Worm (Caenorhabditis elegans) whole organism, L1 larva: ENCODE data around the gene F18E2.15.

Experiments used
- F16B12.6 ChIP-seq: fragments of 150-350 bp; optimal IDR thresholded peaks from 2 replicates; lab custom pipeline; 2014; ENCODE audit warnings: missing biosample characterization, missing genetic modification characterization
- blmp-1 ChIP-seq: fragments of 150-350 bp; optimal IDR thresholded peaks from 2 replicates; lab custom pipeline; 2014; ENCODE audit warnings: missing biosample characterization, missing genetic modification characterization
- dsc-1 ChIP-seq: sonication (generic microtip); optimal IDR thresholded peaks from 2 replicates; lab custom pipeline; 2016; ENCODE audit warnings: mild to moderate bottlenecking, missing genetic modification characterization, missing compliant biosample characterization
- efl-1 ChIP-seq, 4 experiments: fragments of 150-350 bp; optimal IDR thresholded peaks in 3 of 4; peaks in 1 of 4; 1 replicate in 1 of 4; 2 replicates in 3 of 4; lab custom pipeline; 2014; ENCODE audit warnings: missing biosample characterization in 2 of 4, missing genetic modification characterization in 2 of 4, missing genetic modification reagents in 2 of 4
- elt-3 ChIP-seq, 6 experiments: fragments of 150-350 bp in 1 of 6; sonication (generic microtip); optimal IDR thresholded peaks; 2 replicates each; lab custom pipeline; 2017 to 2018; ENCODE audit warnings: missing biosample characterization in 6 of 6, missing genetic modification characterization in 6 of 6, inconsistent platforms in 1 of 6
- fkh-4 ChIP-seq: sonication (generic microtip); optimal IDR thresholded peaks from 2 replicates; lab custom pipeline; 2016; ENCODE audit warnings: missing compliant biosample characterization, missing genetic modification characterization, borderline replicate concordance
- grh-1 ChIP-seq: fragments of 200-800 bp; sonication (Bioruptor generic); IDR thresholded peaks from 2 replicates; pipeline ENCODE4 v1.3.6; 2022; ENCODE audit warnings: missing genetic modification reagents, missing genetic modification characterization, missing compliant biosample characterization
- hlh-17 ChIP-seq: fragments of 200-800 bp; sonication (Bioruptor generic); optimal IDR thresholded peaks from 2 replicates; lab custom pipeline; 2018; ENCODE audit warnings: missing genetic modification characterization, mild to moderate bottlenecking, missing compliant biosample characterization, moderate library complexity, borderline replicate concordance
- lin-13 ChIP-seq: fragments of 150-350 bp; optimal IDR thresholded peaks from 2 replicates; lab custom pipeline; 2014; ENCODE audit warnings: missing biosample characterization, missing genetic modification reagents, missing genetic modification characterization
- lir-3 ChIP-seq: sonication (generic microtip); optimal IDR thresholded peaks from 2 replicates; lab custom pipeline; 2016; ENCODE audit warnings: mild to moderate bottlenecking, missing genetic modification characterization, moderate library complexity, missing compliant biosample characterization; ENCODE audit not compliant: poor library complexity
- lsy-2 ChIP-seq, 2 experiments: fragments of 150-350 bp; optimal IDR thresholded peaks; 2 replicates each; lab custom pipeline; 2014; ENCODE audit warnings: missing biosample characterization in 2 of 2, missing genetic modification characterization in 2 of 2
- mep-1 ChIP-seq: fragments of 150-350 bp; optimal IDR thresholded peaks from 2 replicates; lab custom pipeline; 2014; ENCODE audit warnings: missing biosample characterization, missing genetic modification characterization
- nhr-11 ChIP-seq: fragments of 150-350 bp; optimal IDR thresholded peaks from 2 replicates; lab custom pipeline; 2014; ENCODE audit warnings: missing biosample characterization, missing genetic modification characterization
- nhr-12 ChIP-seq: sonication (generic microtip); optimal IDR thresholded peaks from 2 replicates; lab custom pipeline; 2017; ENCODE audit warnings: missing biosample characterization, missing genetic modification characterization
- nhr-77 ChIP-seq: fragments of 150-350 bp; optimal IDR thresholded peaks from 2 replicates; lab custom pipeline; 2014; ENCODE audit warnings: missing biosample characterization, missing genetic modification characterization
- nhr-84 ChIP-seq: sonication (generic microtip); optimal IDR thresholded peaks from 2 replicates; lab custom pipeline; 2017; ENCODE audit warnings: missing biosample characterization, missing genetic modification characterization
- nhr-85 ChIP-seq: sonication (generic microtip); peaks from one replicate; lab custom pipeline; 2016; ENCODE audit warnings: missing genetic modification characterization, inconsistent platforms, missing compliant biosample characterization
- nhr-90 ChIP-seq: sonication (generic microtip); optimal IDR thresholded peaks from 2 replicates; lab custom pipeline; 2016; ENCODE audit warnings: mild to moderate bottlenecking, missing genetic modification characterization, missing compliant biosample characterization; ENCODE audit not compliant: poor library complexity
- pax-3 ChIP-seq: fragments of 200-800 bp; sonication (Bioruptor generic); optimal IDR thresholded peaks from 2 replicates; lab custom pipeline; 2018; ENCODE audit warnings: mild to moderate bottlenecking, missing genetic modification characterization, moderate library complexity, missing compliant biosample characterization
- pqm-1 ChIP-seq: sonication (generic microtip); optimal IDR thresholded peaks from 3 replicates; lab custom pipeline; 2017; ENCODE audit warnings: missing biosample characterization, missing genetic modification characterization
- skn-1 ChIP-seq: fragments of 150-350 bp; optimal IDR thresholded peaks from 2 replicates; lab custom pipeline; 2014; ENCODE audit warnings: missing biosample characterization, missing genetic modification characterization
- snu-23 ChIP-seq: sonication (generic microtip); optimal IDR thresholded peaks from 2 replicates; lab custom pipeline; 2016; ENCODE audit warnings: missing genetic modification characterization, missing compliant biosample characterization
- sptf-1 ChIP-seq: fragments of 150-350 bp; optimal IDR thresholded peaks from 2 replicates; lab custom pipeline; 2014; ENCODE audit warnings: missing biosample characterization, missing genetic modification characterization
- unc-62 ChIP-seq: fragments of 150-350 bp; optimal IDR thresholded peaks from 2 replicates; lab custom pipeline; 2014; ENCODE audit warnings: missing biosample characterization, missing genetic modification reagents, missing genetic modification characterization
- unc-86 ChIP-seq: sonication (generic microtip); optimal IDR thresholded peaks from 2 replicates; lab custom pipeline; 2016; ENCODE audit warnings: missing genetic modification characterization, missing compliant biosample characterization
- vab-15 ChIP-seq: sonication (generic microtip); optimal IDR thresholded peaks from 2 replicates; lab custom pipeline; 2017; ENCODE audit warnings: missing genotype, mild to moderate bottlenecking, missing genetic modification characterization, missing compliant biosample characterization
- xbp-1 ChIP-seq: sonication (generic microtip); optimal IDR thresholded peaks from 2 replicates; lab custom pipeline; 2016; ENCODE audit warnings: missing genetic modification characterization, missing compliant biosample characterization
- zip-4 ChIP-seq: fragments of 200-800 bp; sonication (Bioruptor generic); optimal IDR thresholded peaks from 2 replicates; lab custom pipeline; 2018; ENCODE audit warnings: mild to moderate bottlenecking, missing genetic modification characterization, moderate library complexity, missing compliant biosample characterization
- ztf-11 ChIP-seq, 2 experiments: sonication (generic microtip); optimal IDR thresholded peaks; 2 replicates each; lab custom pipeline; 2016 to 2017; ENCODE audit warnings: missing genetic modification characterization in 2 of 2, missing biosample characterization in 1 of 2, missing compliant biosample characterization in 1 of 2

Gene F18E2.15

DNA sequence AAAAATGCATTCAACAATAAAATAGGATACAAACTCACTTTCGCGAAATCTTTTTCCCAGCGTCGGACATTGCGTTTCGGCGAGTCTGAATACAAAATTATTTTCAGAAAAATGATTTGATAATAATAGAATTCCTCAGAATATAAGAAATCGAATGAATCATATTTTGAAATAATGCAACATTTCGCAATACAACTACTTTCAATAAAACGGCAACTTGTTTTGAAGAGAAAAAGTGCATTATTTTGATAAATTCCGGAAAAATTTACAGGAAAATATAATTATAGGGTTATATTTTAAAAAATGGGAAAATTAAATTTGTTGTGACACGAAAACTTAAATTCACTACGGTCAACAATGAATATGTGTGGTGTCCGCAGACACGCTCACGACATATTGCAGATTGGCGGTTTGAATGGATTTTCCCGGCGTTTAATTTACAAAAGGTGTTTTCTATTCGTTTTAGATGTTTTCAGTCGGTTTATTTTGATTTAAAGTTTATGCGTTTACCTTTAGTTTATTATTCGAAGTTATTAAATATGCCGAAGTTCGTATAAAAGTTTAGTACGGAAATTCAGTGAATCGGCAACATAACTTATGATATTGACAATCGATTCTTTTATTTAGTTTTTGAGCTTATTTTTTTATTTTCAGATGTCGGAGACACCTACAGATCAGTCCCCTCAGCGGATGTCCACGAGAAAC lies 2.6 kb upstream of the F18E2.15 start, which contains the start of the genes abcf-1 and scc-3 (continued):
- no peak for TF ChIP-seq snu-23 (GFP tag; lab: Kevin White, UChicago)
- no peak for TF ChIP-seq unc-62 (GFP tag; lab: Kevin White, UChicago)
- TF ChIP-seq nhr-84 = no peak
- peak; percentile 86 to 98 for TF ChIP-seq lsy-2 (tag; optimal IDR thresholded peaks at IDR 0.05; lab: Kevin White, UChicago)
- TF ChIP-seq skn-1 (tag; lab: Kevin White, UChicago) = peak; percentile 51
- no peak for TF ChIP-seq lir-3 (tag; lab: Kevin White, UChicago)
- TF ChIP-seq F16B12.6 = peak; percentile 84

DNA sequence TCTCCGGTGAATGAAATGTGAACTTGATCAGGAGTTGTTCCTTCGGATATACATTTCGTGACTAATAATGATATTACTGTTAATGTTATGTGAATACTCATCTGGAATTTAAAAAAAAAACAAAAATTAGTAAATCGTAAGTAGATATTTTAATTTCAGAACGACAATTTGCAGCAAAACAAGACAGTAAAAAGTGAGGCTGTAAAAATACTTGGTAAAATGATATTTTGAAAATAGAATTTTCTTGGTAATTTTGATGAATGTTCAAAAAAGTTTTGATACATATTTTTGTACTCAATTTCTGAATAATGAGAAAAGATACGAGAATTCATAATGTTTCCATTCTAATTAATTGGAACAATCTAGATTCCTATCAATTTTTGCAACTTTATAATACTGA lies 1.2 kb downstream of the F18E2.15 start, which contains the start of gene papl-1:
TSS of gene papl-1 (minus strand) at position 101 of the 400 bp plus-strand sequence.
- TF ChIP-seq dsc-1 (no peak), efl-1 (optimal IDR thresholded peaks at IDR 0.05; lab: Kevin White, UChicago) (no peak), efl-1 (GFP tag; optimal IDR thresholded peaks at IDR 0.05 in 1 of 2; lab: Kevin White, UChicago) (no peak), nhr-11 (tag; lab: Kevin White, UChicago) (no peak), ztf-11 (tag; optimal IDR thresholded peaks at IDR 0.05; lab: Kevin White, UChicago) (no peak), pax-3 (tag; lab: Kevin White, UChicago) (no peak), nhr-90 (tag; lab: Kevin White, UChicago) (no peak)

DNA sequence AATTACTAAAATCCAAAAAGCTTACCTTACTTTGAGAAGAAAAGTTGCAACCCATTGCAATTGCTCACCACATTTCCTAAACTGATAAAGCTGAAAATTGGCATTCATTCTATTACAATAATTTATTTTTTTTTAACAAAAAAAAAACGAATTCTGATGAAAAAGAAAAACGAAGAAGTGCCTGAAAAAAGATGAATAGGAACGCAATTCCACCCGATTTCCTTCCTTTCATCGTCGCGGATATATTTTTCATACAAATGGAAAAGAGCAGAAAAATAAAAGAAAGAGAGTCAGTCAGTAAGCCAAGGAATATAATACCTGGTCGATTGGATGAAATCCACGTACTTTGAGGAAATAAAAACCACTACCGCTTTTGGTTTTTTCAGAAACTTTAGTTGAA lies 6.0 kb downstream of the F18E2.15 start, which contains the start of gene gpa-13:
TSS of gene gpa-13 (minus strand) at position 101 of the 400 bp plus-strand sequence.
- TF ChIP-seq mep-1 (tag; lab: Kevin White, UChicago) (no peak), nhr-11 (tag; lab: Kevin White, UChicago) (no peak), zip-4 (no peak), nhr-77 (tag; lab: Kevin White, UChicago) (no peak), pqm-1 (tag; lab: Kevin White, UChicago) (no peak), grh-1 (GFP tag; lab: Robert Waterston, UW) (no peak), hlh-17 (GFP tag; lab: Kevin White, UChicago) (no peak), efl-1 (optimal IDR thresholded peaks at IDR 0.05; lab: Kevin White, UChicago) (no peak), efl-1 (GFP tag; optimal IDR thresholded peaks at IDR 0.05 in 1 of 2; lab: Kevin White, UChicago) (no peak)

DNA sequence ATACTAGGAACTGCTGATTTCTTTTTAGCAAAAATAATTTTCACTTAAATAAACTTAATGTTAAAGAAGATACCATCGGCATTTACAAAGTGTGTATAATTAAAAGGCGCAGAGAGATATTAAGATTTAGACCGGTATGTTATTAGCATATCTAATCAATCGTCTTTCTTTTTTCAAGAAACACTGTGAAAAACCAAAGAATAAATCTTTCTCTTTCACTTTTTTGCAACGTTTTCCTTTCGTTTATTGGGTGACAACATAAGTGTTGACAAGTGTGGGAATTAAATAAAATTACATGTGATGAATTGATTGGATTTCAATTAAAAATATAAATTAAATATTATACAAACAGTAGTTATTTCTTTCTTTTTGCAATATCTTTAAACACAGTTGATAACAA lies 8.4 kb downstream of the F18E2.15 start, which contains the start of gene C15C8.8:
TSS of gene C15C8.8 (minus strand) at position 101 of the 400 bp plus-strand sequence.
- TF ChIP-seq fkh-4 (no peak), nhr-85 (tag; lab: Kevin White, UChicago) (peak; percentile 25), sptf-1 (tag; lab: Kevin White, UChicago) (no peak), unc-86 (tag; lab: Kevin White, UChicago) (no peak), nhr-12 (no peak), hlh-17 (GFP tag; lab: Kevin White, UChicago) (no peak), elt-3 (tag; optimal IDR thresholded peaks at IDR 0.05; lab: Kevin White, UChicago) (no peak), vab-15 (no peak), lir-3 (tag; lab: Kevin White, UChicago) (no peak), xbp-1 (tag; lab: Kevin White, UChicago) (no peak), blmp-1 (tag; lab: Kevin White, UChicago) (peak; percentile 40)

DNA sequence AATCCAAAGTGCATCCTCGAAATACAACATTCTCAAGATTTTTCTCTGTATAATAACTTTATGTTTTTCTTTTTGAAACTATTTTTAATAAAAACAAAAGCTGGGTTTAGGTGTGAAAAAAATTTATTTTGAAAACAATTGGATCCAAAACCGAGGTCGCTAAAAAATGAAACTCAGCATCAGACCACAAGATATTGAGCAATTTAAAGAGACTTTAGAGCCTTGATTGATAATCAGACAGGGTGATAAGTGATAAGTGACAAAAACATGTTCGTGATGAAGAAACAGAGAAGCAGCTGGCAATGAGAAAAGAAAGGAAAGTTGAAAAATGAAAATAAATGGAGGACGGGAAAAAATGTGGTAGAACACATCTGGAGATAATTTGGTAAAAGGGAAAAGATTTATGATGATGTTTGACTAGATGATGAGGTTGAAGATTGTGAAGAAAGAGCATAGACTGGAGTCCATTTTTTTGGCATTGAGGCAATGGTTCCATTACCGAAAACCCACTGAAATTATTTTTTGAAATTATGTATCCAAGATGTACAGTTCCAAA lies 9.2 kb downstream of the F18E2.15 start, which contains the start of gene C15C8.6:
TSS of gene C15C8.6 (minus strand) at position 51 of the 556 bp plus-strand sequence.
- TF ChIP-seq dsc-1 (peak; percentile 87), lin-13 (GFP tag; lab: Kevin White, UChicago) (no peak), fkh-4 (peak; percentile 83)
